Fruit fly (Drosophila melanogaster): ENCODE measurements around the gene z.

DNA sequence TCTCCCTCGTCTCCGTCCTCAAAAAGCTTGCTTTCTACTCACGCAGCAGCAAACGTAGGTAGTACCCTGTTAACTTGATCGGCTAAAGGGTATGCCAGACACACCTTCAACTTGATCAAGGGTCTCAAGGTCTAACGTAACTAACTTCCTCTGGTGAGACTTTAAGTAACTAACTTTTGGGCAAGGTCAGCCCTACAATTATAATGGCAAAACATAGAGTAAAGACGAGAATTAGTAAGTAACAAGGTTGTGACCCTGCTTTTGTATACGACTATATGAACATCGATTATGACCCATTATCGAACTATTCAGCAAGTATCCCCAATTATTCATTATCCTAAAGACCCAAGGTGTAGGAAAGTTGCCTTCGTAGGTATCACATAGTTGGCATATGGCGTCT is 16.6 kb downstream of the z start:
- TF ChIP-seq psq (optimal IDR thresholded peaks at IDR 0.05) (no peak), usp (GFP tag; optimal IDR thresholded peaks at IDR 0.05) (no peak)

Data from whole organism.